Fruit fly (Drosophila melanogaster) whole organism, prepupa: ENCODE data around the gene CG10089.

Experiments used
- CG16779 ChIP-seq: fragments of 200-800 bp; sonication (Bioruptor generic); optimal IDR thresholded peaks from 3 replicates; lab custom pipeline; 2017; ENCODE audit warnings: missing biosample characterization, mild to moderate bottlenecking, missing genetic modification characterization
- CG6854 ChIP-seq: fragments of 200-800 bp; sonication (Bioruptor generic); optimal IDR thresholded peaks from 2 replicates; lab custom pipeline; 2017; ENCODE audit warnings: missing biosample characterization, mild to moderate bottlenecking, missing genetic modification characterization
- CG7368 ChIP-seq: fragments of 200-800 bp; sonication (Bioruptor generic); optimal IDR thresholded peaks from 3 replicates; lab custom pipeline; 2016; ENCODE audit warnings: missing biosample characterization, missing genetic modification characterization
- CG8632 ChIP-seq: fragments of 200-800 bp; sonication (Bioruptor generic); optimal IDR thresholded peaks from 3 replicates; lab custom pipeline; 2016; ENCODE audit warnings: missing biosample characterization, missing genetic modification characterization
- Gug ChIP-seq: fragments of 200-800 bp; sonication (Bioruptor generic); IDR thresholded peaks from 2 replicates; pipeline ENCODE4 v1.3.6; 2022; ENCODE audit warnings: missing biosample characterization, missing genetic modification characterization
- cyc ChIP-seq: fragments of 200-800 bp; sonication (Bioruptor generic); optimal IDR thresholded peaks from 3 replicates; lab custom pipeline; 2016; ENCODE audit warnings: missing biosample characterization, missing genetic modification characterization
- dsx ChIP-seq: fragments of 200-800 bp; optimal IDR thresholded peaks from 3 replicates; lab custom pipeline; 2019; ENCODE audit warnings: missing biosample characterization, mild to moderate bottlenecking, missing genetic modification characterization, moderate library complexity; ENCODE audit not compliant: poor library complexity, severe bottlenecking
- esn ChIP-seq: fragments of 200-800 bp; sonication (Bioruptor generic); optimal IDR thresholded peaks from 2 replicates; lab custom pipeline; 2016; ENCODE audit warnings: missing biosample characterization, mild to moderate bottlenecking, missing genetic modification characterization, moderate library complexity
- fkh ChIP-seq: fragments of 200-800 bp; sonication (Bioruptor generic); optimal IDR thresholded peaks from 3 replicates; lab custom pipeline; 2017; ENCODE audit warnings: missing biosample characterization, mild to moderate bottlenecking, missing genetic modification characterization, moderate library complexity
- net ChIP-seq: fragments of 200-800 bp; sonication (Bioruptor generic); optimal IDR thresholded peaks from 3 replicates; lab custom pipeline; 2016; ENCODE audit warnings: missing biosample characterization, missing genetic modification characterization

DNA sequence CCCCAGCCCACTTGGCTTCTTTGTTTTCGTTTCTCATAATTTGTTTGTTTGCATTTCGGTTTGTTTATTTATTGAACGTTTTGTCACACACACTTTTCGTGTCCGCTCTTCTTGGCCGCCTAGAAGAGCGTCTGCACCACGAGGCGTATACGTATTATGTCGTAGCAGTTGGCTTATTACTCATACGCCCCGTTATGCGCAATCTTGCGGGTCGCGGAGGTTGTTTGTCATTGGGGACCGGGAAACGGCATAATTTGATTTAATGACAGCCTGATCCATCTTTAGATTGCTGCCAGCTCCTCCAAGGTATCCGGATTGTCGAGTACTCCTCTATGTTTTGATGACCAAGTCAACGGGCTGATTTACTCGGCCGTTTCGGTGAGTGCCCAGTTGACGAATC lies 54.4 kb downstream of the CG10089 start:
- no peak for TF ChIP-seq CG6854
- no peak for TF ChIP-seq CG16779 (tag; lab: Kevin White, UChicago)
- no peak for TF ChIP-seq CG8632
- no peak for TF ChIP-seq net (GFP tag; lab: Kevin White, UChicago)
- TF ChIP-seq esn: no peak
- no peak for TF ChIP-seq cyc (GFP tag; lab: Kevin White, UChicago)
- no peak for TF ChIP-seq CG7368 (GFP tag; lab: Kevin White, UChicago)
- TF ChIP-seq dsx (GFP tag; lab: Kevin White, UChicago): no peak
- no peak for TF ChIP-seq fkh (GFP tag; lab: Kevin White, UChicago)
- TF ChIP-seq Gug: no peak
